Worm (Caenorhabditis elegans) whole organism, mixed stage, embryonic: ENCODE data around the gene C17C3.5.
A peak's percentile ranks its signal among the peaks of the same experiment; 100 is the strongest.

Source experiments
- M03D4.4 ChIP-seq: sonication (generic microtip); optimal IDR thresholded peaks from 2 replicates; lab custom pipeline; 2017; ENCODE audit warnings: mild to moderate bottlenecking, missing genetic modification characterization, missing compliant biosample characterization
- bed-3 ChIP-seq: fragments of 200-800 bp; sonication (Bioruptor generic); optimal IDR thresholded peaks from 3 replicates; lab custom pipeline; 2018; ENCODE audit warnings: mild to moderate bottlenecking, missing genetic modification characterization, moderate library complexity, missing compliant biosample characterization
- blmp-1 ChIP-seq: fragments of 150-350 bp; optimal IDR thresholded peaks from 2 replicates; lab custom pipeline; 2014; ENCODE audit warnings: missing biosample characterization, missing genetic modification characterization
- ceh-39 ChIP-seq: fragments of 150-350 bp; optimal IDR thresholded peaks from 2 replicates; lab custom pipeline; 2014; ENCODE audit warnings: missing biosample characterization, missing genetic modification characterization
- ceh-43 ChIP-seq: fragments of 200-800 bp; sonication (Bioruptor generic); optimal IDR thresholded peaks from 2 replicates; lab custom pipeline; 2018; ENCODE audit warnings: mild to moderate bottlenecking, missing genetic modification characterization, moderate library complexity, missing compliant biosample characterization
- ceh-83 ChIP-seq: fragments of 200-800 bp; sonication (Bioruptor generic); optimal IDR thresholded peaks from 2 replicates; lab custom pipeline; 2018; ENCODE audit warnings: mild to moderate bottlenecking, missing genetic modification characterization, missing compliant biosample characterization
- ces-1 ChIP-seq: fragments of 150-350 bp; optimal IDR thresholded peaks from 2 replicates; lab custom pipeline; 2014; ENCODE audit warnings: missing biosample characterization, missing genetic modification reagents, missing genetic modification characterization
- cnd-1 ChIP-seq: fragments of 200-800 bp; sonication (Bioruptor generic); optimal IDR thresholded peaks from 2 replicates; lab custom pipeline; 2018; ENCODE audit warnings: mild to moderate bottlenecking, missing genetic modification characterization, missing compliant biosample characterization
- drap-1 ChIP-seq: fragments of 200-800 bp; sonication (Bioruptor generic); optimal IDR thresholded peaks from 3 replicates; lab custom pipeline; 2018; ENCODE audit warnings: mild to moderate bottlenecking, missing genetic modification characterization, missing compliant biosample characterization
- elt-1 ChIP-seq: sonication (generic microtip); optimal IDR thresholded peaks from 2 replicates; lab custom pipeline; 2017; ENCODE audit warnings: missing genetic modification characterization, mild to moderate bottlenecking, missing compliant biosample characterization, antibody characterized with exemption, moderate library complexity, borderline replicate concordance; ENCODE audit not compliant: insufficient read depth
- elt-3 ChIP-seq: fragments of 150-350 bp; optimal IDR thresholded peaks from 2 replicates; lab custom pipeline; 2014; ENCODE audit warnings: missing biosample characterization, missing genetic modification characterization
- flh-1 ChIP-seq: fragments of 200-800 bp; sonication (Bioruptor generic); optimal IDR thresholded peaks from 2 replicates; lab custom pipeline; 2018; ENCODE audit warnings: mild to moderate bottlenecking, missing genetic modification characterization, moderate library complexity, missing compliant biosample characterization
- ham-2 ChIP-seq: fragments of 200-800 bp; sonication (Bioruptor generic); optimal IDR thresholded peaks from 2 replicates; lab custom pipeline; 2018; ENCODE audit warnings: mild to moderate bottlenecking, missing genetic modification characterization, missing compliant biosample characterization
- hlh-1 ChIP-seq: fragments of 150-350 bp; optimal IDR thresholded peaks from 2 replicates; lab custom pipeline; 2014; ENCODE audit warnings: missing biosample characterization, missing genetic modification reagents, missing genetic modification characterization
- lin-13 ChIP-seq: fragments of 150-350 bp; optimal IDR thresholded peaks from 2 replicates; lab custom pipeline; 2014; ENCODE audit warnings: missing biosample characterization, missing genetic modification characterization
- lin-32 ChIP-seq: fragments of 200-800 bp; sonication (Bioruptor generic); optimal IDR thresholded peaks from 2 replicates; lab custom pipeline; 2018; ENCODE audit warnings: mild to moderate bottlenecking, missing genetic modification characterization, missing compliant biosample characterization
- lsy-2 ChIP-seq: fragments of 150-350 bp; optimal IDR thresholded peaks from 2 replicates; lab custom pipeline; 2014; ENCODE audit warnings: missing biosample characterization, missing genetic modification characterization
- mab-5 ChIP-seq: fragments of 150-350 bp; optimal IDR thresholded peaks from 2 replicates; lab custom pipeline; 2014; ENCODE audit warnings: missing biosample characterization, missing genetic modification characterization
- mep-1 ChIP-seq: fragments of 150-350 bp; optimal IDR thresholded peaks from 2 replicates; lab custom pipeline; 2017; ENCODE audit warnings: missing biosample characterization, missing genetic modification reagents, missing genetic modification characterization, inconsistent platforms
- mls-2 ChIP-seq: sonication (generic microtip); optimal IDR thresholded peaks from 2 replicates; lab custom pipeline; 2016; ENCODE audit warnings: mild to moderate bottlenecking, missing genetic modification characterization, moderate library complexity, missing compliant biosample characterization
- nhr-12 ChIP-seq: fragments of 150-350 bp; optimal IDR thresholded peaks from 2 replicates; lab custom pipeline; 2014; ENCODE audit warnings: missing biosample characterization, missing genetic modification characterization
- nhr-2 ChIP-seq: fragments of 150-350 bp; optimal IDR thresholded peaks from 2 replicates; lab custom pipeline; 2014; ENCODE audit warnings: missing biosample characterization, missing genetic modification characterization
- nhr-237 ChIP-seq: fragments of 150-350 bp; optimal IDR thresholded peaks from 2 replicates; lab custom pipeline; 2014; ENCODE audit warnings: missing biosample characterization, missing genetic modification characterization
- nhr-28 ChIP-seq: fragments of 150-350 bp; optimal IDR thresholded peaks from 2 replicates; lab custom pipeline; 2014; ENCODE audit warnings: missing biosample characterization, missing genetic modification characterization
- nhr-76 ChIP-seq: sonication (generic microtip); optimal IDR thresholded peaks from 2 replicates; lab custom pipeline; 2017; ENCODE audit warnings: missing biosample characterization, missing genetic modification characterization
- pha-4 ChIP-seq: fragments of 150-350 bp; optimal IDR thresholded peaks from 2 replicates; lab custom pipeline; 2018; ENCODE audit warnings: missing biosample characterization, missing genetic modification reagents, missing genetic modification characterization
- sem-2 ChIP-seq: fragments of 200-800 bp; sonication (Bioruptor generic); optimal IDR thresholded peaks from 2 replicates; lab custom pipeline; 2018; ENCODE audit warnings: mild to moderate bottlenecking, missing genetic modification characterization, missing compliant biosample characterization
- snpc-4 ChIP-seq: fragments of 150-350 bp; optimal IDR thresholded peaks from 2 replicates; lab custom pipeline; 2014; ENCODE audit warnings: missing biosample characterization, missing genetic modification characterization
- sptf-1 ChIP-seq: sonication (generic microtip); optimal IDR thresholded peaks from 2 replicates; lab custom pipeline; 2017; ENCODE audit warnings: mild to moderate bottlenecking, missing genetic modification characterization, moderate library complexity, missing compliant biosample characterization
- tbx-8 ChIP-seq: fragments of 200-800 bp; sonication (Bioruptor generic); optimal IDR thresholded peaks from 2 replicates; lab custom pipeline; 2018; ENCODE audit warnings: mild to moderate bottlenecking, missing genetic modification characterization, moderate library complexity, missing compliant biosample characterization
- unc-120 ChIP-seq: sonication (generic microtip); optimal IDR thresholded peaks from 2 replicates; lab custom pipeline; 2017; ENCODE audit warnings: missing genetic modification characterization, missing compliant biosample characterization; ENCODE audit not compliant: poor library complexity, severe bottlenecking
- unc-39 ChIP-seq: fragments of 150-350 bp; optimal IDR thresholded peaks from 2 replicates; lab custom pipeline; 2014; ENCODE audit warnings: missing biosample characterization, missing genetic modification characterization
- unc-62 ChIP-seq: fragments of 150-350 bp; optimal IDR thresholded peaks from 2 replicates; lab custom pipeline; 2014; ENCODE audit warnings: missing biosample characterization, missing genetic modification reagents, missing genetic modification characterization
- zip-8 ChIP-seq: fragments of 150-350 bp; optimal IDR thresholded peaks from 2 replicates; lab custom pipeline; 2014; ENCODE audit warnings: missing biosample characterization, missing genetic modification characterization
- ztf-11 ChIP-seq: fragments of 150-350 bp; optimal IDR thresholded peaks from 2 replicates; lab custom pipeline; 2014; ENCODE audit warnings: missing biosample characterization, missing genetic modification characterization

C17C3.5 gene

DNA sequence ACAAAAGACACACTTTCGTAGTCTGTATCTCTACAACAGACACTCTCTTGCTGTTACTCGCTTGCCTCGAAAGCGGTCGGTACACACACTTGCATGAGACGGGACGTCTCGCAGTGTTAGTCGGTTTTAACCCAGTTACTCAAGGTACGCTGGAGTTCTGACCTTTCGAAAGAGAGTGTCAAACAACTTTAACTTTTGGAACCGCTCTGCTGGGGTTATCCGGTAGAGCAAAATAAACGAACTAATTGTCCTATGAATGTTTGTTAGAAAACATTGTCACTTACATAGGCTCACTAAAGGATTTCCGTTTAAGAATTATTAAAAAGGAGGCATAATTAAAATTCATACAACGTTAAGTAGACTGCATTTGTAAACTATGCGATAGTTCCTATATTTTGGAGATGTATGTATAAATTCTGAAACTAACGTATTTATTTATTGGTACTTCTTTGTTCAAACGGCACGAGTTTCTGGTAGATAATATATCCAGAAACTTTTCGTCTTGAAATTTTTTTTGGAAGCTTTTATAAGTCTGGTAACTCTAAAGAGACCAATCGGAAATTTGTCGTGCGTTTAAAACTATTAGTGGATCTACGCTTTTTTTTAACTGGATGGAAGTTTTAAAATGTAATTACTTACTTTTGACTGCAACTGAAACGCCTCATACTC is 8.0 kb upstream of the C17C3.5 start:
- TF ChIP-seq ceh-83 (peak; percentile 93), nhr-237 (tag; lab: Kevin White, UChicago) (peak; percentile 92), elt-3 (tag; lab: Kevin White, UChicago) (peak; percentile 80), tbx-8 (GFP tag; lab: Kevin White, UChicago) (peak; percentile 93), hlh-1 (peak; percentile 72), M03D4.4 (tag; lab: Kevin White, UChicago) (peak; percentile 86), lin-32 (GFP tag; lab: Kevin White, UChicago) (peak; percentile 78), sem-2 (GFP tag; lab: Kevin White, UChicago) (peak; percentile 76), snpc-4 (no peak), unc-39 (tag; lab: Kevin White, UChicago) (peak; percentile 55), cnd-1 (tag; lab: Kevin White, UChicago) (peak; percentile 80), sptf-1 (peak; percentile 93), nhr-76 (tag; lab: Kevin White, UChicago) (no peak), zip-8 (tag; lab: Kevin White, UChicago) (no peak), pha-4 (tag; lab: Kevin White, UChicago) (peak; percentile 92), mls-2 (tag; lab: Kevin White, UChicago) (peak; percentile 95), ceh-39 (tag; lab: Kevin White, UChicago) (peak; percentile 74), unc-120 (tag; lab: Kevin White, UChicago) (peak; percentile 94), drap-1 (GFP tag; lab: Kevin White, UChicago) (peak; percentile 89), lin-13 (tag; lab: Kevin White, UChicago) (peak; percentile 85), blmp-1 (tag; lab: Kevin White, UChicago) (no peak), nhr-2 (tag; lab: Kevin White, UChicago) (peak; percentile 86), unc-62 (GFP tag; lab: Kevin White, UChicago) (peak; percentile 89), flh-1 (GFP tag; lab: Kevin White, UChicago) (peak; percentile 29), lsy-2 (tag; lab: Kevin White, UChicago) (peak; percentile 84), nhr-28 (peak; percentile 24), elt-1 (tag; lab: Kevin White, UChicago) (no peak), ham-2 (GFP tag; lab: Kevin White, UChicago) (peak; percentile 75), mep-1 (peak; percentile 96), ces-1 (GFP tag; lab: Kevin White, UChicago) (peak; percentile 99), ztf-11 (tag; lab: Kevin White, UChicago) (peak; percentile 83), bed-3 (GFP tag; lab: Kevin White, UChicago) (peak; percentile 65), mab-5 (tag; lab: Kevin White, UChicago) (peak; percentile 84), ceh-43 (GFP tag; lab: Kevin White, UChicago) (peak; percentile 86), nhr-12 (tag; lab: Kevin White, UChicago) (peak; percentile 89)
- TF ChIP-seq, all 35 proteins: peak for 30

- TF ChIP-seq elt-3 (tag; lab: Kevin White, UChicago) (no peak), nhr-2 (tag; lab: Kevin White, UChicago) (peak; percentile 23)
These were observed 7.5 kb upstream of the C17C3.5 start for ce11 chrII:5544145-5544515.

DNA sequence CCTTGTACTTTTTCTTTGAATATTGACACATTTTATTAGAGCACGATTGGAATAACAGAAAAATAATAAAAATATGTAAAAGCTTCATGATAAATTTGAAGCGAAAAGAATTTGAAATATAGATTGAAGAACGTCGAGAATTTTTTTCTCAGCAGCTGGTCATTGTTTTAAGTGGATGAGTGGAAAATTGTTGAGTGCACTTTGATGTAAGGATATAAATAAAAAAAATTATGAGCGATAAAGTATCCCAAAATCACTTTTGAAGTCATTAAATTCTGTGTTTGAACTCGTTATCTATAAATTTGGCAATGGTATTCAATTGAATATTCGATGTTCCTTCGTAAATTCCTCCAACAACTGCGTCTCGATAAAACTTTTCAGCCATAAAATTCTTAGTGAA is 6.9 kb upstream of the C17C3.5 start, which contains the start of gene ins-13:
ins-13 (minus strand) TSS at position 101 of the 400 bp plus-strand sequence.
- TF ChIP-seq ceh-39 (tag; lab: Kevin White, UChicago) = no peak
- TF ChIP-seq snpc-4 = no peak
- TF ChIP-seq cnd-1 (tag; lab: Kevin White, UChicago) = no peak
- no peak for TF ChIP-seq lin-32 (GFP tag; lab: Kevin White, UChicago)
- TF ChIP-seq elt-1 (tag; lab: Kevin White, UChicago) = no peak
- no peak for TF ChIP-seq ces-1 (GFP tag; lab: Kevin White, UChicago)
- TF ChIP-seq mls-2 (tag; lab: Kevin White, UChicago) = no peak
- TF ChIP-seq bed-3 (GFP tag; lab: Kevin White, UChicago) = no peak
- no peak for TF ChIP-seq ceh-83
- no peak for TF ChIP-seq ztf-11 (tag; lab: Kevin White, UChicago)
- TF ChIP-seq sptf-1 = no peak
